Fruit fly (Drosophila melanogaster) whole organism, pupa: ENCODE results near the gene cnir.

ENCODE experiments used
- CG10348 ChIP-seq: fragments of 200-800 bp; sonication (Bioruptor generic); IDR thresholded peaks from 2 replicates; pipeline ENCODE4 v1.3.6; 2022; ENCODE audit warnings: missing biosample characterization, missing genetic modification characterization
- CG12605 ChIP-seq: fragments of 200-800 bp; sonication (Bioruptor generic); IDR thresholded peaks from 2 replicates; pipeline ENCODE4 v1.3.6; 2022; ENCODE audit warnings: missing biosample characterization, missing genetic modification characterization
- CG13204 ChIP-seq: fragments of 200-800 bp; sonication (Bioruptor generic); optimal IDR thresholded peaks from 2 replicates; lab custom pipeline; 2018; ENCODE audit warnings: missing biosample characterization, mild to moderate bottlenecking, missing genetic modification characterization, moderate library complexity
- CG14655 ChIP-seq: fragments of 200-800 bp; sonication (Bioruptor generic); optimal IDR thresholded peaks from 3 replicates; lab custom pipeline; 2017; ENCODE audit warnings: mild to moderate bottlenecking, missing biosample characterization, missing genetic modification reagents, missing genetic modification characterization
- CG15710 ChIP-seq: fragments of 200-800 bp; sonication (Bioruptor generic); optimal IDR thresholded peaks from 2 replicates; lab custom pipeline; 2018; ENCODE audit warnings: missing biosample characterization, mild to moderate bottlenecking, missing genetic modification characterization, moderate library complexity
- CG17806 ChIP-seq: fragments of 200-800 bp; sonication (Bioruptor generic); optimal IDR thresholded peaks from 2 replicates; lab custom pipeline; 2018; ENCODE audit warnings: missing biosample characterization, mild to moderate bottlenecking, missing genetic modification characterization, moderate library complexity
- CG32121 ChIP-seq: fragments of 200-800 bp; sonication (Bioruptor generic); IDR thresholded peaks from 2 replicates; pipeline ENCODE4 v1.3.6; 2022; ENCODE audit warnings: missing biosample characterization, missing genetic modification characterization
- CG34367 ChIP-seq: fragments of 200-800 bp; sonication (Bioruptor generic); optimal IDR thresholded peaks from 2 replicates; lab custom pipeline; 2018; ENCODE audit warnings: missing biosample characterization, mild to moderate bottlenecking, missing genetic modification characterization
- CG4496 ChIP-seq: fragments of 200-800 bp; sonication (Bioruptor generic); IDR thresholded peaks from 3 replicates; pipeline ENCODE4 v1.3.6; 2022; ENCODE audit warnings: missing biosample characterization, missing genetic modification characterization
- CG8159 ChIP-seq: fragments of 200-800 bp; sonication (Bioruptor generic); optimal IDR thresholded peaks from 3 replicates; lab custom pipeline; 2018; ENCODE audit warnings: missing biosample characterization, mild to moderate bottlenecking, missing genetic modification characterization, moderate library complexity
- CG8301 ChIP-seq: fragments of 200-800 bp; sonication (Bioruptor generic); optimal IDR thresholded peaks from 2 replicates; lab custom pipeline; 2018; ENCODE audit warnings: missing biosample characterization, mild to moderate bottlenecking, missing genetic modification characterization
- CG9948 ChIP-seq: fragments of 200-800 bp; sonication (Bioruptor generic); optimal IDR thresholded peaks from 2 replicates; lab custom pipeline; 2018; ENCODE audit warnings: missing biosample characterization, mild to moderate bottlenecking, missing genetic modification characterization, moderate library complexity
- D1 ChIP-seq: fragments of 200-800 bp; sonication (Bioruptor generic); optimal IDR thresholded peaks from 2 replicates; lab custom pipeline; 2018; ENCODE audit warnings: missing biosample characterization, mild to moderate bottlenecking, missing genetic modification characterization, moderate library complexity
- EcR ChIP-seq: fragments of 200-800 bp; sonication (Bioruptor generic); optimal IDR thresholded peaks from 3 replicates; lab custom pipeline; 2019; ENCODE audit warnings: missing biosample characterization, missing genetic modification characterization, mild to moderate bottlenecking, moderate library complexity, missing genetic modification reagents
- Ets98B ChIP-seq: fragments of 200-800 bp; sonication (Bioruptor generic); IDR thresholded peaks from 2 replicates; pipeline ENCODE4 v1.3.6; 2022; ENCODE audit warnings: missing biosample characterization, missing genetic modification characterization
- Pif1A ChIP-seq: fragments of 200-800 bp; sonication (Bioruptor generic); optimal IDR thresholded peaks from 3 replicates; lab custom pipeline; 2016; ENCODE audit warnings: missing biosample characterization, missing genetic modification characterization
- Pif1B ChIP-seq: fragments of 200-800 bp; sonication (Bioruptor generic); optimal IDR thresholded peaks from 3 replicates; lab custom pipeline; 2016; ENCODE audit warnings: missing biosample characterization, missing genetic modification characterization
- Snoo ChIP-seq: fragments of 200-800 bp; sonication (Bioruptor generic); optimal IDR thresholded peaks from 3 replicates; lab custom pipeline; 2017; ENCODE audit warnings: missing biosample characterization, mild to moderate bottlenecking, missing genetic modification characterization, inconsistent platforms
- fd96Ca ChIP-seq: fragments of 200-800 bp; sonication (Bioruptor generic); IDR thresholded peaks from 3 replicates; pipeline ENCODE4 v1.3.6; 2022; ENCODE audit warnings: missing biosample characterization, missing genetic modification characterization
- gl ChIP-seq: fragments of 200-800 bp; sonication (Bioruptor generic); optimal IDR thresholded peaks from 2 replicates; lab custom pipeline; 2018; ENCODE audit warnings: missing biosample characterization, mild to moderate bottlenecking, missing genetic modification characterization
- rn ChIP-seq: fragments of 200-800 bp; sonication (Bioruptor generic); IDR thresholded peaks from 2 replicates; pipeline ENCODE4 v1.3.6; 2022; ENCODE audit warnings: missing biosample characterization, missing genetic modification characterization

Gene cnir

DNA sequence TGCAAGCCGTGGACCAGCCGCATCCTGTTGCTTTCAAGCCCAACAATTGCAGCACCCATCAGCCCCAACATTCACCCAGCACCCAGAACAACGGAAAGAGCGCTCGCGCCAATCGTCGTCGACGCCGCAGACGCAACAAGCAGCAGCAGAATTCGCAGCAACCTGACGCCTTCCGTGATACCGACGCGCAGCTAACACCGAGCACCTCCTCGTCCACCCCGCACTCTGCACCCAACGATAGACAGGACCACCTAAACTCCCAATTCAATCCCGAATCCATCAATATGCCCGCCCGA lies 20.0 kb upstream of the cnir start:
- TF ChIP-seq gl: no peak
- no peak for TF ChIP-seq CG15710 (tag; lab: Kevin White, UChicago)
- no peak for TF ChIP-seq CG13204 (GFP tag; lab: Kevin White, UChicago)
- no peak for TF ChIP-seq fd96Ca
- no peak for TF ChIP-seq CG4496 (GFP tag; lab: Robert Waterston, UW)
- no peak for TF ChIP-seq Ets98B (GFP tag; lab: Robert Waterston, UW)
- TF ChIP-seq CG14655 (GFP tag; lab: Kevin White, UChicago): no peak
- no peak for TF ChIP-seq Snoo
- TF ChIP-seq D1 (tag; lab: Kevin White, UChicago): no peak

DNA sequence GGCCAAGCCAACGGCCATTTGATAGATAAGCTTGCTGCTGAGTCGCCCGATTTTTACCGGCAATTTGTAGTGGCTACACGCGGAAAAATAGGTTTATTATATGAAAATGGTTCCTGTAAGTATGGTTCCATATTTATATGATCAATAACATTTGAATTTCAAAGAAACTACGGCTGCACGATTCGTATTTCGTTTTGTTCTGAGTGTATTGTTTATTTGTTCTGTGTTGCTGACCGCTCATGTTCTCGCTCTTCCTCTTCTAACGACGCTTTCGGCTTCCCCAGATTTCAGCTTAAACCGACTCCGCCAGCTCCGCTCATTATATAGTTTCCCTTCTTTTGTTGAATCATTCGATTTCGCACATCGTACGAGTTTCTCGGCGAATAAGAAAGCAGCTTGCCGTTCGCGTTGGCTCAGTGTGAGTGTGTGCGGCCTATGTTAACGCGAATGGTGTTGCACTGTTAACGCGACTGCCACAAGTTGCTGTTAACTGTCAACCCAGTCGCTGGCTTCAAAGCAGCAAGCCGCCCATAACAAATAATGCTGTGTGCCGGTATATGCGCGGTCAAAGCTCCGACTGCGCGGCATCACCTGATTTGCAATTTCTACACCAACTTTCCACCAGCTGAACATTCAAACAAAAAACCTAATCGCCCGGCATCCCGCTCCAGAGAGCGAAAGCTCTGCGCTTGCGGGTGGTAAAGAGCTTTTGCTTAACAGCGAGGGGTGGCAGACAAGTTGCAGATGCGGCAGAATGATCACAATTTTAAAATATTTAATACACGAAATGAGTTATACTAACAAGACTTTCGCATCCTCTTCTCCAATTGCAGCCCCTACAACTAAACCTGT lies 19.4 kb upstream of the cnir start:
- TF ChIP-seq Ets98B (GFP tag; lab: Robert Waterston, UW) (peak; percentile 36), CG15710 (tag; lab: Kevin White, UChicago) (no peak), CG17806 (no peak), Snoo (no peak), CG4496 (GFP tag; lab: Robert Waterston, UW) (peak; percentile 52; the same call in 2 of the 3 replicates), fd96Ca (peak; percentile 69; the same call in 2 of the 3 replicates), CG14655 (GFP tag; lab: Kevin White, UChicago) (no peak), Pif1B (GFP tag; lab: Kevin White, UChicago) (no peak), CG12605 (peak; percentile 29; the same call in 1 of the 2 replicates)

DNA sequence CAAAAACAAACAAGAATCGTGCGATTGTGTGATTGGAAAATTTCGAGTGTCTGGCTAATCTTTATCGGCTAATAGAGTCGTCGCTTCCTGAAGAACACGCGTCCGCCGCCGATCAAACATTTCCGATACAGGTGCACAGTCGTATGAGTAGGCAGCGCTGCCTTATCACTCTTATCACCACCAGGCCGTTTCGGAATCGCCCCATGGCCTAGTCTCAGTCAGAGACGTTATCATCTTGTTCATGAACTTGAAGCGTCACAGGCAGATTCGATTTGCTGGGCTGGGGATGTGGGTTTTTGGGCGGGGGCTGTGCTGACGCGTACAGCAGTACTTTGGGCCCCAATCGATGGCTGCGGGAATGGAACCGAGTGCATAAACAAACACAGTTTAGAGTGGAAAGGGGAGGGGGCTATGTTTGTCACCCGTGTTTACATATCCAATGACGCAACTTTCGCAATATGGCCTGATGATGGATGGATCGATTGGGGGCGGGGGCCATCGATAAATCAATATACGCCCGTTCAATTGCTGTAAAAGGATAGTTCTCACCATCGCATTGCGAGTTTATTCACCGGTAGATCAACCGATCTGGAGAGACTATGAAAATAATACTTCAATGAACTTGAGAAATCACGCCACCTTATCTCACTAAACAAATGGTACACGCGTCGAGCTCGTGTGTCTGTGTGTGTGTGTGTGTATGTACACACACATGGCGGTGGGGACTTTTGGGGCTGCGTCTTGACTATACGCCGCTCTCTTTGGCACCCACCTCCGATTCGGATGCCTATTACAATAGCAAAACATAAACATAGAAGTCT lies 18.5 kb upstream of the cnir start:
- TF ChIP-seq Ets98B (GFP tag; lab: Robert Waterston, UW) (no peak), CG13204 (GFP tag; lab: Kevin White, UChicago) (no peak), EcR (GFP tag; lab: Kevin White, UChicago) (peak; percentile 0)

DNA sequence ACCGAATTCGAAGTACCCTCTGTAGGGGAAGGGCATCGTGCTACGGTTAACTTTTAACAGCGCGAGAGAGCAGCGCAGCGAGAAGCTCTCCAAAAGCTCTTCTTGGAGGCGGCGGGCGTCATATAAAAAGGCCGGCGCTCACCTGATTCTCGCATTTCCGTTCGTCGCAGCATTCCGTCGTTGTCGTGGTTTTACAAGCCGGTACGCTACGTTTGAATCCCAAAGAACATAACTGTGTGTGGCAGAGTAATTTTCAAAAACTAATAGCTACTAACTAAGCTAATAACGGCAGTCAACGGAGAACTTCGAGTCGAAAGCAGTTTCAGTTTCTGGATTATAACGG lies 16.8 kb upstream of the cnir start, which contains the start of gene FASN1:
Gene FASN1, plus strand, starts transcription at position 151 of the 343 bp plus-strand sequence.
- TF ChIP-seq CG17806: no peak
- peak; percentile 50; the same call in 2 of the 3 replicates for TF ChIP-seq fd96Ca
- TF ChIP-seq CG15710 (tag; lab: Kevin White, UChicago): no peak
- TF ChIP-seq Pif1A (GFP tag; lab: Kevin White, UChicago): no peak
- TF ChIP-seq Ets98B (GFP tag; lab: Robert Waterston, UW): peak; percentile 52; the same call in 1 of the 2 replicates
- TF ChIP-seq CG13204 (GFP tag; lab: Kevin White, UChicago): no peak
- no peak for TF ChIP-seq CG10348 (GFP tag; lab: Robert Waterston, UW)
- TF ChIP-seq Snoo: no peak
- TF ChIP-seq CG4496 (GFP tag; lab: Robert Waterston, UW): 0 out of 3 replicates have a peak, but pooled peaks have one; percentile 58
- TF ChIP-seq CG34367: no peak
- peak; percentile 3 for TF ChIP-seq CG8159
- TF ChIP-seq Pif1B (GFP tag; lab: Kevin White, UChicago): peak; percentile 11
- no peak for TF ChIP-seq CG14655 (GFP tag; lab: Kevin White, UChicago)
- TF ChIP-seq CG8301: no peak
- no peak for TF ChIP-seq EcR (GFP tag; lab: Kevin White, UChicago)
- TF ChIP-seq CG12605: peak; percentile 46
- peak; percentile 23; the same call in 1 of the 2 replicates for TF ChIP-seq CG32121 (GFP tag; lab: Robert Waterston, UW)

DNA sequence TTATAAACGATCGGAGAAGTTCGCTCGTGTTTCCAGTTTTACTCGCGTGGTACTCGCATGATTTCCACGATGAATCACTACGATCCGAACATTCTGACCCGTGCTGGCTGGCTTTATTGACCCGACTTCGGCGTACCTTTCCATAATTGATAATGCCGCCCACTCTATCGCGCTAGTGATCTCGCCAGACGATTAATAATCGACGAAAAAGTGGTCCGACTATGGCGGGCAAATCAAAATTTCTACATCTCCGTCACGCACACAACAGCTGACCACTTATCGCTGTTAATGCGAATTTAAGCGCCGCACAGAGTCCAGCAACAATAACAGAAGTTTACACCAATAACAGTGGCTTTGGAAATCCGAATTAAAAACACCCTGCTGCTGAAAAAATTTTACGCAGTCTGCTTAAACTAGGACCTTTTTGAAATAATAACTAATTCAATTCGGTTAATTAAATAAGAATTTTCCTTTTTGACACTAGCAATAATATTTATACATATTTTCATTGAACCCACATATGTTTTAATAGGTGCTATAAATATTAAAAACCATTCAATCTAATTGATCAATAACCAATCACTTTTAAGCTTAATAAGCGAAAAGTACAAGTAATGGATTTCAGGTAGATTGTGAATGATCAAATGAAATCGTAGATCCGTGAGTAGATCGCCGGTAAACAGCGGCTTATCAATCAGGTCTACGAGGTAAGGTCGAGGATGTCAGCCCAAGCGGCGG lies 16.3 kb upstream of the cnir start:
- TF ChIP-seq Ets98B (GFP tag; lab: Robert Waterston, UW) (no peak), fd96Ca (no peak), CG13204 (GFP tag; lab: Kevin White, UChicago) (no peak), CG4496 (GFP tag; lab: Robert Waterston, UW) (no peak), rn (GFP tag; lab: Robert Waterston, UW) (no peak), CG17806 (no peak), Snoo (no peak), CG12605 (no peak), gl (no peak), CG8301 (no peak), CG32121 (GFP tag; lab: Robert Waterston, UW) (no peak), Pif1A (GFP tag; lab: Kevin White, UChicago) (peak; percentile 35), D1 (tag; lab: Kevin White, UChicago) (no peak), CG15710 (tag; lab: Kevin White, UChicago) (peak; percentile 38), Pif1B (GFP tag; lab: Kevin White, UChicago) (peak; percentile 33), CG9948 (tag; lab: Kevin White, UChicago) (peak; percentile 21), CG10348 (GFP tag; lab: Robert Waterston, UW) (no peak), CG14655 (GFP tag; lab: Kevin White, UChicago) (peak; percentile 75), CG8159 (peak; percentile 54), EcR (GFP tag; lab: Kevin White, UChicago) (no peak), CG34367 (no peak)
- TF ChIP-seq, all 21 proteins: peak for 6
